Worm (Caenorhabditis elegans): ENCODE measurements around the gene T01D3.3.

T01D3.3 gene

ce11 chrV:13716531-13716930 is 12.5 kb downstream of the T01D3.3 start, which contains the start of gene T01D3.6:
Gene T01D3.6 (plus strand): TSS chrV:13716824.
- TF ChIP-seq ceh-43 (GFP tag; optimal IDR thresholded peaks at IDR 0.05) (no peak), flh-1 (GFP tag; optimal IDR thresholded peaks at IDR 0.05) (no peak), drap-1 (GFP tag; optimal IDR thresholded peaks at IDR 0.05) (no peak), blmp-1 (tag; optimal IDR thresholded peaks at IDR 0.05) (no peak), lin-32 (GFP tag; optimal IDR thresholded peaks at IDR 0.05) (no peak), nhr-76 (tag; optimal IDR thresholded peaks at IDR 0.05) (no peak), unc-39 (tag; optimal IDR thresholded peaks at IDR 0.05) (no peak), nhr-2 (tag; optimal IDR thresholded peaks at IDR 0.05) (no peak), ham-2 (GFP tag; optimal IDR thresholded peaks at IDR 0.05) (no peak), cnd-1 (tag; optimal IDR thresholded peaks at IDR 0.05) (no peak), nhr-28 (tag; optimal IDR thresholded peaks at IDR 0.05) (no peak), mls-2 (tag; optimal IDR thresholded peaks at IDR 0.05) (no peak), sem-2 (GFP tag; optimal IDR thresholded peaks at IDR 0.05) (no peak), snpc-4 (tag; optimal IDR thresholded peaks at IDR 0.05) (no peak), ceh-83 (GFP tag; optimal IDR thresholded peaks at IDR 0.05) (no peak), tbx-8 (GFP tag; optimal IDR thresholded peaks at IDR 0.05) (no peak)

ce11 chrV:13724781-13725180 is 20.7 kb downstream of the T01D3.3 start, which contains the start of gene F35E12.2:
Gene F35E12.2 (minus strand): TSS chrV:13724881.
- no peak for TF ChIP-seq ceh-83 (GFP tag; optimal IDR thresholded peaks at IDR 0.05)
- no peak for TF ChIP-seq elt-1 (tag; optimal IDR thresholded peaks at IDR 0.05; ENCODE audit: borderline replicate concordance, insufficient read depth)
- no peak for TF ChIP-seq nhr-237 (tag; optimal IDR thresholded peaks at IDR 0.05)
- TF ChIP-seq ceh-43 (GFP tag; optimal IDR thresholded peaks at IDR 0.05), result no peak
- no peak for TF ChIP-seq ceh-39 (tag; optimal IDR thresholded peaks at IDR 0.05)
- no peak for TF ChIP-seq drap-1 (GFP tag; optimal IDR thresholded peaks at IDR 0.05)
- no peak for TF ChIP-seq unc-62 (GFP tag; optimal IDR thresholded peaks at IDR 0.05)
- no peak for TF ChIP-seq pha-4 (tag; optimal IDR thresholded peaks at IDR 0.05)
- TF ChIP-seq flh-1 (GFP tag; optimal IDR thresholded peaks at IDR 0.05), result no peak
- TF ChIP-seq zip-8 (tag; optimal IDR thresholded peaks at IDR 0.05), result no peak
- TF ChIP-seq M03D4.4 (tag; optimal IDR thresholded peaks at IDR 0.05), result no peak

ce11 chrV:13725574-13725973 is 21.5 kb downstream of the T01D3.3 start, which contains the start of gene fbxa-181:
Gene fbxa-181 (plus strand): TSS chrV:13725874.
- TF ChIP-seq lin-13 (tag; optimal IDR thresholded peaks at IDR 0.05) (no peak), elt-3 (tag; optimal IDR thresholded peaks at IDR 0.05) (no peak), snpc-4 (tag; optimal IDR thresholded peaks at IDR 0.05) (no peak), bed-3 (GFP tag; optimal IDR thresholded peaks at IDR 0.05) (no peak), mab-5 (tag; optimal IDR thresholded peaks at IDR 0.05) (no peak), mep-1 (tag; optimal IDR thresholded peaks at IDR 0.05) (no peak)

ce11 chrV:13730762-13731161 is 26.7 kb downstream of the T01D3.3 start, which contains the start of gene dct-17:
Gene dct-17 (minus strand): TSS chrV:13730784.
- no peak for TF ChIP-seq ces-1 (GFP tag; optimal IDR thresholded peaks at IDR 0.05)

- TF ChIP-seq lin-32 (GFP tag; optimal IDR thresholded peaks at IDR 0.05) (no peak), blmp-1 (tag; optimal IDR thresholded peaks at IDR 0.05) (no peak), elt-1 (tag; optimal IDR thresholded peaks at IDR 0.05; ENCODE audit: borderline replicate concordance, insufficient read depth) (no peak), mab-5 (tag; optimal IDR thresholded peaks at IDR 0.05) (no peak), lin-13 (tag; optimal IDR thresholded peaks at IDR 0.05) (no peak), unc-120 (tag; optimal IDR thresholded peaks at IDR 0.05; ENCODE audit: poor library complexity, severe bottlenecking) (no peak), sptf-1 (tag; optimal IDR thresholded peaks at IDR 0.05) (no peak)
These were observed 32.1 kb downstream of the T01D3.3 start, which contains the start of gene F35E12.6 for ce11 chrV:13736147-13736546. Gene F35E12.6 (minus strand): TSS chrV:13736247.

- TF ChIP-seq lsy-2 (tag; optimal IDR thresholded peaks at IDR 0.05) (no peak), snpc-4 (tag; optimal IDR thresholded peaks at IDR 0.05) (no peak), ceh-83 (GFP tag; optimal IDR thresholded peaks at IDR 0.05) (no peak), ceh-39 (tag; optimal IDR thresholded peaks at IDR 0.05) (no peak), nhr-28 (tag; optimal IDR thresholded peaks at IDR 0.05) (no peak), flh-1 (GFP tag; optimal IDR thresholded peaks at IDR 0.05) (no peak), hlh-1 (tag; optimal IDR thresholded peaks at IDR 0.05) (no peak), elt-3 (tag; optimal IDR thresholded peaks at IDR 0.05) (no peak), elt-1 (tag; optimal IDR thresholded peaks at IDR 0.05; ENCODE audit: borderline replicate concordance, insufficient read depth) (no peak), lin-32 (GFP tag; optimal IDR thresholded peaks at IDR 0.05) (no peak), sem-2 (GFP tag; optimal IDR thresholded peaks at IDR 0.05) (no peak), ham-2 (GFP tag; optimal IDR thresholded peaks at IDR 0.05) (no peak), unc-120 (tag; optimal IDR thresholded peaks at IDR 0.05; ENCODE audit: poor library complexity, severe bottlenecking) (no peak), nhr-237 (tag; optimal IDR thresholded peaks at IDR 0.05) (no peak), nhr-2 (tag; optimal IDR thresholded peaks at IDR 0.05) (no peak), mls-2 (tag; optimal IDR thresholded peaks at IDR 0.05) (no peak)
These were observed 34.3 kb downstream of the T01D3.3 start, which contains the start of gene irg-5 for ce11 chrV:13738374-13738773. Gene irg-5 (minus strand): TSS chrV:13738474.

Data from whole organism, mixed stage, embryonic.